Worm (Caenorhabditis elegans) whole organism, midembryonic: ENCODE measurements around the gene F10E9.5.
"Not testable (repeated sequence)": the region's sequence is repeated elsewhere in the genome, so short reads cannot be mapped to it uniquely, and the experiment has no call there.

Experiments
- ref-1 ChIP-seq: fragments of 200-800 bp; sonication (Bioruptor generic); conservative IDR thresholded peaks from 2 replicates; pipeline ENCODE4 v1.3.6; 2022; ENCODE audit warnings: missing genetic modification reagents, missing genetic modification characterization, missing compliant biosample characterization
- ztf-29 ChIP-seq: fragments of 200-800 bp; sonication (Bioruptor generic); IDR thresholded peaks from 2 replicates; pipeline ENCODE4 v1.3.6; 2022; ENCODE audit warnings: missing genetic modification reagents, missing genetic modification characterization, missing compliant biosample characterization

- not testable (repeated sequence) for TF ChIP-seq ref-1 (GFP tag; lab: Robert Waterston, UW); ztf-29
These were observed 32.0 kb downstream of the F10E9.5 start, which contains the start of gene clc-28 for ce11 chrIII:8339372-8339771.
